Fruit fly (Drosophila melanogaster): ENCODE measurements around the gene 825-Oak.

825-Oak gene

DNA sequence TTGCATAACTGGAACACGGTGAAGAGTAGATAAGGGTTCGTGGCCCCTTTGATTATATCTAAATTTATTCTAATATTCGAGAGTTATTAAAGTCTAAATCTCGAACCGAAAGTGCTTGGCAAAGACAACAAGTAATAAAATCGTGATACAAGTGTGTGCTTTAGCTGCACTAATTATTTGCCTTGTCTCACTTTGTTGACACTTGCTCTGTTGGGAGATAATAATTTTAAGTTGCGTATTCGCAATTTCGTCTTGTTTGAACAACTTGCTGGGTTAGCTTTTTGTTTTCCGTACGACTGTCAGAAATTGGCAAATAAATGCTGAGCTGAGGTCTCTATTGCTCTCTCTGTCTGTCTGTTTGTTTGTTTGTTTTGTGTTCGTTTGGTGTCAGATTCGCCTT, 32.7 kb upstream of the 825-Oak start:
- TF ChIP-seq CG8290 (GFP tag; optimal IDR thresholded peaks at IDR 0.05) (no peak), CG8290 (tag; optimal IDR thresholded peaks at IDR 0.05) (peak in 1 of 2 experiments; percentile 29), CHES-1-like (GFP tag; optimal IDR thresholded peaks at IDR 0.05) (no peak), Meics (GFP tag; optimal IDR thresholded peaks at IDR 0.05) (peak; percentile 2), Tbp (GFP tag; optimal IDR thresholded peaks at IDR 0.05) (no peak), Gug (GFP tag; IDR thresholded peaks at IDR 0.05) (no peak), CG18599 (GFP tag; optimal IDR thresholded peaks at IDR 0.05) (peak; percentile 64), fd96Cb (tag; optimal IDR thresholded peaks at IDR 0.05) (no peak), br (optimal IDR thresholded peaks at IDR 0.05) (no peak), insv (GFP tag; optimal IDR thresholded peaks at IDR 0.05) (no peak), CG12769 (tag; optimal IDR thresholded peaks at IDR 0.05) (peak; percentile 0), slp2 (GFP tag; optimal IDR thresholded peaks at IDR 0.05) (no peak), CG2678 (tag; optimal IDR thresholded peaks at IDR 0.05) (peak; percentile 38), CG10209 (GFP tag; optimal IDR thresholded peaks at IDR 0.05) (peak; percentile 23), HmgZ (tag; optimal IDR thresholded peaks at IDR 0.05) (no peak), CG5180 (GFP tag; optimal IDR thresholded peaks at IDR 0.05) (no peak), CG31224 (GFP tag; IDR thresholded peaks at IDR 0.05) (no peak), dimm (GFP tag; IDR thresholded peaks at IDR 0.05) (no peak), CG12071 (GFP tag; optimal IDR thresholded peaks at IDR 0.05) (peak; percentile 45), lab (GFP tag; optimal IDR thresholded peaks at IDR 0.05) (peak; percentile 70), dmrt99B (tag; optimal IDR thresholded peaks at IDR 0.05) (no peak), Fer1 (GFP tag; optimal IDR thresholded peaks at IDR 0.05) (peak; percentile 29), bowl (GFP tag; IDR thresholded peaks at IDR 0.05) (no peak), Mes4 (GFP tag; optimal IDR thresholded peaks at IDR 0.05) (no peak), vvl (GFP tag; IDR thresholded peaks at IDR 0.05) (no peak), CG15514 (GFP tag; optimal IDR thresholded peaks at IDR 0.05) (peak; percentile 22), Asciz (GFP tag; optimal IDR thresholded peaks at IDR 0.05) (peak; percentile 14), CG6175 (GFP tag; IDR thresholded peaks at IDR 0.05) (no peak), hkb (optimal IDR thresholded peaks at IDR 0.05) (no peak), hkb (GFP tag; IDR thresholded peaks at IDR 0.05) (no peak), sob (GFP tag; IDR thresholded peaks at IDR 0.05) (0 out of 2 replicates have a peak, but pooled peaks have one; percentile 33), ATbp (GFP tag; optimal IDR thresholded peaks at IDR 0.05) (peak; percentile 3), Hey (tag; optimal IDR thresholded peaks at IDR 0.05) (no peak), Trl (optimal IDR thresholded peaks at IDR 0.05) (no peak), Trl (GFP tag; optimal IDR thresholded peaks at IDR 0.05) (no peak), Abd-B (GFP tag; optimal IDR thresholded peaks at IDR 0.05) (no peak), CG3281 (GFP tag; optimal IDR thresholded peaks at IDR 0.05) (peak; percentile 42), wdn (GFP tag; IDR thresholded peaks at IDR 0.05) (no peak), HLH3B (GFP tag; IDR thresholded peaks at IDR 0.05) (no peak), CG9932 (GFP tag; IDR thresholded peaks at IDR 0.05) (no peak), CG34376 (GFP tag; optimal IDR thresholded peaks at IDR 0.05) (no peak), CG2120 (GFP tag; optimal IDR thresholded peaks at IDR 0.05) (peak; percentile 6), pfk (GFP tag; optimal IDR thresholded peaks at IDR 0.05) (no peak), pnt (GFP tag; optimal IDR thresholded peaks at IDR 0.05) (no peak), caup (GFP tag; optimal IDR thresholded peaks at IDR 0.05; ENCODE audit: severe bottlenecking) (peak; percentile 12), CG10147 (GFP tag; optimal IDR thresholded peaks at IDR 0.05) (no peak), Hmr (GFP tag; optimal IDR thresholded peaks at IDR 0.05) (peak; percentile 38), Med (GFP tag) (peak; percentile 81), nom (GFP tag; optimal IDR thresholded peaks at IDR 0.05) (no peak), CG6654 (GFP tag; optimal IDR thresholded peaks at IDR 0.05) (no peak), ranshi (GFP tag; IDR thresholded peaks at IDR 0.05) (no peak), p53 (GFP tag; optimal IDR thresholded peaks at IDR 0.05) (no peak)
